Worm (Caenorhabditis elegans): Measurements from ENCODE around the gene srj-8.

Gene srj-8

DNA sequence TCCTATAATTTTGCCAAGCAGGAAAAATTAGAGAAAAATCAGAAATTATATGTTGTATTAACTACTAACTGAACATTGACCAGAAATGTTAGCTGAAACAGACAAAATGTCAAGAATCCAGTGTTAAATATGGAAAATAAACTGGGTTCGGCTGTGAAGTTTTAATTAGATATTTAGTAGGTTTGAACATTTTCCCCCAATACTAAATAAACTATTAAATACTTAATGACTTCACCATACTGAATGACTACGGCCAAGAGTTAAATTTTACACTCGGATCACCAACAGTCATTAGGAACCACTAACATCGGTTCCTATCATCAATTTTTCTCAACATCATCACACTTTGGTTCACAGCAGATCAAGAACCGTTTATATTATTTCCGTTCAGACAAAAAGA lies 47.8 kb downstream of the srj-8 start:
- TF ChIP-seq nhr-28 (tag; optimal IDR thresholded peaks at IDR 0.05) (no peak), pqm-1 (tag; optimal IDR thresholded peaks at IDR 0.05) (no peak), daf-16 (GFP tag; optimal IDR thresholded peaks at IDR 0.05) (no peak), daf-16 (tag; optimal IDR thresholded peaks at IDR 0.05) (no peak), unc-62 (GFP tag; optimal IDR thresholded peaks at IDR 0.05 in 1 of 2) (peak in 1 of 2 experiments; percentile 94), unc-62 (tag; optimal IDR thresholded peaks at IDR 0.05) (no peak)

DNA sequence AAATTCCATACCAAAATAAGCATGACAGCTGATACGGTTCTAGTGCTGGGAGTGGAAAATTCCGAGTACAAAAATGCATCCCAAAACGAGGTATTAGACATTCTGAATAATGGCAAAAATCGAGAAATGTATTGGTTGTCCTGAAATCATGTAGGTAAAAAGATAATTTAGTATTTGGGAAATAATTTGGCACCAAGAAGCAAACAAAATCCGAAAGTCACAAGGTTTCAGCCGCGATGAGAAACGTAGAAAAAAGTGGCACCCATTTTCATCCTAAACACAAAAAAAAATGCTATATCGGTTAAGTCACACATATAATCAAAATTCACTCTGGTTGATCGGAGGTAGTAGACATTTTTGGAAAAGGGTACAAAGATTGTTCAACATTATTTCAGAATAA lies 50.1 kb downstream of the srj-8 start, which contains the start of gene srx-122:
Gene srx-122 (minus strand): TSS at position 101 of the 400 bp plus-strand sequence.
- TF ChIP-seq Y5F2A.4 (GFP tag; optimal IDR thresholded peaks at IDR 0.05) (no peak), nhr-102 (tag; optimal IDR thresholded peaks at IDR 0.05) (no peak), nhr-42 (GFP tag; IDR thresholded peaks at IDR 0.05) (no peak), lim-7 (GFP tag; IDR thresholded peaks at IDR 0.05) (no peak), F37D6.2 (tag; optimal IDR thresholded peaks at IDR 0.05) (no peak), zip-11 (GFP tag; IDR thresholded peaks at IDR 0.05) (no peak), unc-130 (GFP tag; optimal IDR thresholded peaks at IDR 0.05) (no peak), dmd-9 (GFP tag; IDR thresholded peaks at IDR 0.05) (no peak), T20F7.1 (GFP tag; optimal IDR thresholded peaks at IDR 0.05) (no peak), nhr-10 (tag; optimal IDR thresholded peaks at IDR 0.05) (no peak), lin-13 (GFP tag; optimal IDR thresholded peaks at IDR 0.05) (no peak), F44E2.7 (GFP tag; IDR thresholded peaks at IDR 0.05) (no peak), zag-1 (tag; optimal IDR thresholded peaks at IDR 0.05) (no peak), pqm-1 (tag; optimal IDR thresholded peaks at IDR 0.05) (no peak), attf-4 (tag; optimal IDR thresholded peaks at IDR 0.05) (no peak)
